Fruit fly (Drosophila melanogaster): Measurements from ENCODE around the gene HDAC11.
A peak's percentile ranks its signal among the peaks of the same experiment; 100 is the strongest.

The HDAC11 gene

dm6 chr3R:24890919-24891318 is 34.9 kb upstream of the HDAC11 start (continued):
- peak; percentile 29 for TF ChIP-seq zf30C (GFP tag; optimal IDR thresholded peaks at IDR 0.05)
- TF ChIP-seq gfzf (GFP tag; optimal IDR thresholded peaks at IDR 0.05), result no peak
- no peak for TF ChIP-seq emc (GFP tag; optimal IDR thresholded peaks at IDR 0.05)
- TF ChIP-seq CG2120 (GFP tag; optimal IDR thresholded peaks at IDR 0.05), result peak; percentile 3
- TF ChIP-seq CG14860 (GFP tag; IDR thresholded peaks at IDR 0.05; ENCODE audit: partially characterized antibody), result no peak
- TF ChIP-seq Bdp1 (GFP tag; optimal IDR thresholded peaks at IDR 0.05), result no peak
- peak; percentile 88 for TF ChIP-seq Ets65A (GFP tag)
- no peak for TF ChIP-seq gsb-n (tag; optimal IDR thresholded peaks at IDR 0.05)
- no peak for TF ChIP-seq hth (optimal IDR thresholded peaks at IDR 0.05)
- no peak for TF ChIP-seq CG12942 (GFP tag; optimal IDR thresholded peaks at IDR 0.05)
- no peak for TF ChIP-seq shn (GFP tag; optimal IDR thresholded peaks at IDR 0.05)
- no peak for TF ChIP-seq Atf6 (GFP tag; IDR thresholded peaks at IDR 0.05)
- TF ChIP-seq CG11093 (GFP tag; IDR thresholded peaks at IDR 0.05), result no peak
- TF ChIP-seq CG14667 (GFP tag; IDR thresholded peaks at IDR 0.05), result no peak
- no peak for TF ChIP-seq tap (tag; optimal IDR thresholded peaks at IDR 0.05)
- no peak for TF ChIP-seq CG10431 (GFP tag; optimal IDR thresholded peaks at IDR 0.05)
- TF ChIP-seq CG6654 (GFP tag; optimal IDR thresholded peaks at IDR 0.05), result no peak
- no peak for TF ChIP-seq CG18011 (GFP tag; optimal IDR thresholded peaks at IDR 0.05)
- TF ChIP-seq pros (GFP tag; optimal IDR thresholded peaks at IDR 0.05), result no peak
- TF ChIP-seq CG13287 (GFP tag; IDR thresholded peaks at IDR 0.05; ENCODE audit: partially characterized antibody), result no peak
- no peak for TF ChIP-seq klu (GFP tag; IDR thresholded peaks at IDR 0.05)
- TF ChIP-seq hbn (GFP tag; IDR thresholded peaks at IDR 0.05; ENCODE audit: partially characterized antibody), result no peak
- TF ChIP-seq Rfx (GFP tag; IDR thresholded peaks at IDR 0.05), result no peak
- TF ChIP-seq Lpt (GFP tag; optimal IDR thresholded peaks at IDR 0.05), result no peak
- TF ChIP-seq Hr39 (optimal IDR thresholded peaks at IDR 0.05), result no peak
- peak; percentile 3 for TF ChIP-seq CoRest (tag; optimal IDR thresholded peaks at IDR 0.05)
- TF ChIP-seq Chrac-16 (GFP tag; optimal IDR thresholded peaks at IDR 0.05), result no peak
- TF ChIP-seq CG13424 (tag; optimal IDR thresholded peaks at IDR 0.05), result peak; percentile 27
- no peak for TF ChIP-seq GATAe (GFP tag; conservative IDR thresholded peaks at IDR 0.05)
- no peak for TF ChIP-seq D (optimal IDR thresholded peaks at IDR 0.05)
- no peak for TF ChIP-seq D (GFP tag; optimal IDR thresholded peaks at IDR 0.05)
- TF ChIP-seq sug (tag; optimal IDR thresholded peaks at IDR 0.05), result no peak
- TF ChIP-seq CG14710 (tag; optimal IDR thresholded peaks at IDR 0.05), result no peak
- no peak for TF ChIP-seq mirr (GFP tag; optimal IDR thresholded peaks at IDR 0.05)
- no peak for TF ChIP-seq ind (GFP tag; optimal IDR thresholded peaks at IDR 0.05)
- TF ChIP-seq CG2712 (tag; optimal IDR thresholded peaks at IDR 0.05), result peak; percentile 18
- TF ChIP-seq CG4328 (GFP tag; optimal IDR thresholded peaks at IDR 0.05), result no peak
- no peak for TF ChIP-seq CG7745 (tag; optimal IDR thresholded peaks at IDR 0.05)
- no peak for TF ChIP-seq Hmr (GFP tag; optimal IDR thresholded peaks at IDR 0.05)
- TF ChIP-seq Ada2b (GFP tag; IDR thresholded peaks at IDR 0.05), result 0 out of 2 replicates have a peak, but pooled peaks have one; percentile 12
- TF ChIP-seq Nf-YC (tag; optimal IDR thresholded peaks at IDR 0.05), result no peak
- no peak for TF ChIP-seq CG7786 (GFP tag; optimal IDR thresholded peaks at IDR 0.05)
- no peak for TF ChIP-seq CG12104 (GFP tag; optimal IDR thresholded peaks at IDR 0.05)
- TF ChIP-seq Hr51 (GFP tag; optimal IDR thresholded peaks at IDR 0.05), result peak in 1 of 2 experiments; percentile 31
- TF ChIP-seq CG10209 (GFP tag; optimal IDR thresholded peaks at IDR 0.05), result no peak
- TF ChIP-seq CG10267 (tag; optimal IDR thresholded peaks at IDR 0.05), result no peak
- TF ChIP-seq Aef1 (GFP tag; IDR thresholded peaks at IDR 0.05), result no peak
- no peak for TF ChIP-seq HLH3B (GFP tag; IDR thresholded peaks at IDR 0.05)
- TF ChIP-seq Med (GFP tag), result peak; percentile 75
- no peak for TF ChIP-seq Dref (GFP tag; IDR thresholded peaks at IDR 0.05)
- no peak for TF ChIP-seq CG17612 (GFP tag; IDR thresholded peaks at IDR 0.05)
- TF ChIP-seq CG1792 (GFP tag; optimal IDR thresholded peaks at IDR 0.05), result no peak
- no peak for TF ChIP-seq otp (GFP tag; IDR thresholded peaks at IDR 0.05)
